Worm (Caenorhabditis elegans): ENCODE data around the gene C49F5.13.

Gene C49F5.13

DNA sequence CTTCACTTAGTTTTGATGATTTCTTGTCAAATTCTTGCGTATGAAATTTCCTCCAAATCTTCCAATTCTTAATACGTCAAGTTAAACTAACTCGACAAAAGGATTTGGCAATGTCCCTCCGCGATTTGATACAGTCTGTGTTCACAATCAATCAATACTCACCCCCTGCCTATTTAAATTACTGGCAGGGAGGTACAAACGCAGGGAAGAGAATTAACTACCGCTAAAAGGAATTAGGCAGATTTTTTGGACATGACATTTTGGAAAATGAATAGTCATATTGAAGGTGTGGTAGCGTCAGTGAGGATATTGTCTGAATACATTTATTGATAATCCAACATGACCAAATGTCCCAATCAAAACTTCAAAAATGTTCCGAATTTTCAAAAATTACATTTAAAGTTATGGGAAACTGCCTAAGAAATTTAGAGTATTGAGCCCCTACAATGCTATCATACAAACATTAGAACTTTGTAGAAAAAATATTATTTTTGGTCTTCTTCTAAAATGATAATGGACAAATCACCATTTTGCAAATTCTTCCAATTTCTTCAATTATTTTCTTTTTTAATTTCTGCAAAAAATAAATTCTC, 23.8 kb upstream of the C49F5.13 start (continued):
- peak; percentile 99 for TF ChIP-seq rnt-1 (tag; optimal IDR thresholded peaks at IDR 0.05)
- peak; percentile 94 for TF ChIP-seq lsy-2 (tag; optimal IDR thresholded peaks at IDR 0.05)
- peak; percentile 98 for TF ChIP-seq tbx-2 (tag; optimal IDR thresholded peaks at IDR 0.05)
- no peak for TF ChIP-seq Y116A8C.19 (tag; optimal IDR thresholded peaks at IDR 0.05; ENCODE audit: borderline replicate concordance)

DNA sequence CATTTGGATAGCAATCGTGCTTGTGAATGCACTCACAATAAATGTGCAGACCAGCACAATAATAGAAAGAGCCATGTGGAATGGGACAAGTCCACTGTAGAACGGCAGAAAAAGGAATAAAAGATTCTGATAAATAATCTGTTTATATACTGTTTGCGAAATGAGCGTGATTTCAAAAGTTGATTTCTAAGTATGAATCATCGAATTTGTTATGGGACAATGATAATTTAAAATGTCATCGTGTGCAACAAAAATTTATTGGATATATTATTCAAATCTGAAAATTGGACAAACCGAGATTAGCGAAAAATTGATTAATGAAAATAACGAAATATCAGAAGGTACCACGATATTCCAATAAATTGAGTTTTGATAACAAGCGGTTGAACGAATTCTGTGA, 22.4 kb upstream of the C49F5.13 start, which contains the start of gene F55G7.5:
F55G7.5 (minus strand) TSS at position 101 of the 400 bp plus-strand sequence.
- no peak for TF ChIP-seq elt-2 (tag; optimal IDR thresholded peaks at IDR 0.05)
- no peak for TF ChIP-seq ztf-4 (tag; optimal IDR thresholded peaks at IDR 0.05)
- TF ChIP-seq Y116A8C.19 (tag; optimal IDR thresholded peaks at IDR 0.05; ENCODE audit: borderline replicate concordance) = no peak

DNA sequence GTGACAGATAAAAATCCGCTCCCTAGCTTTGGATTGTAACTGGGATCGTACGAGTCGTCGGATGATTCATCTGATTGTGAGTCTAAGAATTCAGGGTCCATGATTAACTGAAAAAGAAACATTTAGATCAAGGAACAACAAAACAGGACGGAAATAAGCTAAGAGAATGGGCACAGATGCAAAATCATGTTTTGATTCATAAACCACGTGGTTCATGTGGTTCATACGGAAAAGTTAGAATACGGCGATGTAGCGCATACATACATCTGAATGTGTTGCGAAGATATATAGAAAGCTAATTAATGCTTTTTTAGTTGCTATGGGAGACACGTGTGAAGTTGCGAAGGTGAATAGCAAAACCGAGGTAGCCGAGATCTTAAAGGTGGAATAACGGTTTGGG, 19.3 kb upstream of the C49F5.13 start, which contains the start of gene F55G7.3:
F55G7.3 (minus strand) TSS at position 101 of the 400 bp plus-strand sequence.
- TF ChIP-seq lin-39 (tag; optimal IDR thresholded peaks at IDR 0.05) = no peak
- no peak for TF ChIP-seq nhr-12 (tag; optimal IDR thresholded peaks at IDR 0.05)
- TF ChIP-seq nhr-71 (tag; optimal IDR thresholded peaks at IDR 0.05) = no peak
- TF ChIP-seq mab-9 (GFP tag; IDR thresholded peaks at IDR 0.05) = no peak
- no peak for TF ChIP-seq elt-2 (tag; optimal IDR thresholded peaks at IDR 0.05)
- TF ChIP-seq F16B12.6 (tag; optimal IDR thresholded peaks at IDR 0.05) = no peak

DNA sequence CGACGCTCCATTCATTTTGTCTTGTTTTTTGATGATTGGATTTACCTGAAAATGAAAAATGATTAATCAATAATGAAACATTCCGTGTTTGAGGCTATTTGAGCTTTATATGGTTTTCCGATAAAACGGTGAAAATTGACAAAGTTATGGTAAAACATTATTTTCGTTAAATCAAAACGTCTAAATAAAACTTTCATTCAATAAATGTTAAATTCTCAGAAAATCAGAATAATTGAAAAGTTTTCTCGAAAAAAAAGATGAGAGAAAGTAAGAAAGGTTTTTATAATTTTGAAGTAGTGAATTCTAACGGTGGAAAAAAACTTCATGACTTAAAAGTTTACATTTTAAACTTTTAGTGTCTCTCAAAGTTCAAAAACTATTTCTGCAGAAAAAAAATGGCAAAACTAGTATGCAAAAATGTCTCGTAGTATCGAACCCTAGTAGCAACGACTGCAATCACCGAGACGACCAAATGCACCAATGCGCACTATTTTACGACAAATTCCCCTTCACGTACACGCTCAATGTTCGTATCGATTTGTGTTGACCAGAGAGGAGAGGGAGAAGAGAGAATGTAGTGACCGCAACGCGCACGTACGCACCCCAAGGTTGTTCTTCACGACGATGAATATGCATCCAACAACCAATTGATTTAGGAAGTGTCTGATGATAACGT, 14.3 kb upstream of the C49F5.13 start, which contains the start of gene nfya-1:
nfya-1 (minus strand) TSS at position 51 of the 676 bp plus-strand sequence.
- no peak for TF ChIP-seq sox-4 (tag; optimal IDR thresholded peaks at IDR 0.05)
- peak; percentile 45 to 77 for TF ChIP-seq lin-35 (GFP tag; optimal IDR thresholded peaks at IDR 0.05)
- TF ChIP-seq blmp-1 (tag; optimal IDR thresholded peaks at IDR 0.05) = peak; percentile 73
- no peak for TF ChIP-seq alr-1 (tag; optimal IDR thresholded peaks at IDR 0.05; ENCODE audit: borderline replicate concordance)
- peak; percentile 84 for TF ChIP-seq mep-1 (tag; optimal IDR thresholded peaks at IDR 0.05)
- peak in 1 of 2 experiments; percentile 35 for TF ChIP-seq mdl-1 (tag; optimal IDR thresholded peaks at IDR 0.05)
- TF ChIP-seq nhr-76 (tag; optimal IDR thresholded peaks at IDR 0.05) = no peak
- TF ChIP-seq nhr-71 (tag; optimal IDR thresholded peaks at IDR 0.05) = peak; percentile 45
- TF ChIP-seq lsy-2 (tag; optimal IDR thresholded peaks at IDR 0.05) = peak; percentile 33 to 68
- TF ChIP-seq ceh-82 (tag; optimal IDR thresholded peaks at IDR 0.05) = peak in 2 of 3 experiments; percentile 23 to 79
- peak; percentile 62 for TF ChIP-seq nhr-47 (tag; optimal IDR thresholded peaks at IDR 0.05)
- TF ChIP-seq nhr-237 (tag; optimal IDR thresholded peaks at IDR 0.05) = no peak
- TF ChIP-seq aly-2 (tag; optimal IDR thresholded peaks at IDR 0.05) = no peak
- TF ChIP-seq jun-1 (tag; optimal IDR thresholded peaks at IDR 0.05) = no peak
- TF ChIP-seq C16A3.4 (tag; optimal IDR thresholded peaks at IDR 0.05) = peak; percentile 47
- no peak for TF ChIP-seq nhr-11 (tag; optimal IDR thresholded peaks at IDR 0.05)
- peak; percentile 50 for TF ChIP-seq nhr-20 (tag; optimal IDR thresholded peaks at IDR 0.05)
- peak; percentile 91 for TF ChIP-seq F16B12.6 (tag; optimal IDR thresholded peaks at IDR 0.05)
- TF ChIP-seq Y116A8C.19 (tag; optimal IDR thresholded peaks at IDR 0.05; ENCODE audit: borderline replicate concordance) = no peak
- TF ChIP-seq dsc-1 (tag; optimal IDR thresholded peaks at IDR 0.05) = peak; percentile 24
- peak; percentile 5 for TF ChIP-seq ceh-8 (GFP tag; optimal IDR thresholded peaks at IDR 0.05)
- peak; percentile 63 for TF ChIP-seq unc-130 (tag; optimal IDR thresholded peaks at IDR 0.05)
- TF ChIP-seq nhr-77 (tag; optimal IDR thresholded peaks at IDR 0.05) = peak; percentile 2
- TF ChIP-seq mef-2 (tag; optimal IDR thresholded peaks at IDR 0.05) = no peak
- peak in 2 of 3 experiments; percentile 9 to 31 for TF ChIP-seq dpl-1 (GFP tag; optimal IDR thresholded peaks at IDR 0.05)
- TF ChIP-seq C04F5.9 (tag; optimal IDR thresholded peaks at IDR 0.05) = no peak
- no peak for TF ChIP-seq ceh-88 (GFP tag; IDR thresholded peaks at IDR 0.05)
- TF ChIP-seq elt-3 (tag; optimal IDR thresholded peaks at IDR 0.05) = peak in 1 of 6 experiments; percentile 64
- TF ChIP-seq nhr-19 (GFP tag; conservative IDR thresholded peaks at IDR 0.05) = peak; percentile 25; the same call in 1 of the 2 replicates
- TF ChIP-seq pax-3 (tag; optimal IDR thresholded peaks at IDR 0.05) = no peak
- TF ChIP-seq efl-1 (optimal IDR thresholded peaks at IDR 0.05) = peak; percentile 25 to 34
- TF ChIP-seq efl-1 (GFP tag; optimal IDR thresholded peaks at IDR 0.05 in 1 of 2) = peak in 1 of 2 experiments; percentile 90
- no peak for TF ChIP-seq pag-3 (tag; optimal IDR thresholded peaks at IDR 0.05; ENCODE audit: borderline replicate concordance, insufficient read depth)
- TF ChIP-seq lin-13 (GFP tag; optimal IDR thresholded peaks at IDR 0.05) = no peak
- peak; percentile 64 for TF ChIP-seq rnt-1 (tag; optimal IDR thresholded peaks at IDR 0.05)
- peak; percentile 37 for TF ChIP-seq nhr-90 (tag; optimal IDR thresholded peaks at IDR 0.05; ENCODE audit: poor library complexity)
- TF ChIP-seq irx-1 (tag; optimal IDR thresholded peaks at IDR 0.05) = no peak
